Fruit fly (Drosophila melanogaster) whole organism, prepupa: Measurements from ENCODE around the gene CG4766.

ENCODE experiments used
- Blimp-1 ChIP-seq: fragments of 200-800 bp; sonication (Bioruptor generic); optimal IDR thresholded peaks from 3 replicates; lab custom pipeline; 2017; ENCODE audit warnings: missing biosample characterization, missing genetic modification characterization, mild to moderate bottlenecking, moderate library complexity, missing genetic modification reagents
- CG10631 ChIP-seq: fragments of 200-800 bp; sonication (Bioruptor generic); optimal IDR thresholded peaks from 2 replicates; lab custom pipeline; 2016; ENCODE audit warnings: missing biosample characterization, missing genetic modification characterization
- CG10669 ChIP-seq: fragments of 200-800 bp; sonication (Bioruptor generic); optimal IDR thresholded peaks from 3 replicates; lab custom pipeline; 2018; ENCODE audit warnings: missing biosample characterization, mild to moderate bottlenecking, missing genetic modification characterization, moderate library complexity
- CG11294 ChIP-seq: fragments of 200-800 bp; sonication (Bioruptor generic); IDR thresholded peaks from 2 replicates; pipeline ENCODE4 v1.3.6; 2022; ENCODE audit warnings: missing biosample characterization, missing genetic modification characterization
- CG11762 ChIP-seq: fragments of 200-800 bp; sonication (Bioruptor generic); optimal IDR thresholded peaks from 3 replicates; lab custom pipeline; 2016; ENCODE audit warnings: missing biosample characterization, missing genetic modification characterization; ENCODE audit not compliant: insufficient read depth
- CG11902 ChIP-seq: fragments of 200-800 bp; sonication (Bioruptor generic); optimal IDR thresholded peaks from 3 replicates; lab custom pipeline; 2016; ENCODE audit warnings: missing biosample characterization, missing genetic modification characterization
- CG1621 ChIP-seq: fragments of 200-800 bp; sonication (Bioruptor generic); optimal IDR thresholded peaks from 3 replicates; lab custom pipeline; 2018; ENCODE audit warnings: missing biosample characterization, mild to moderate bottlenecking, missing genetic modification characterization
- CG16779 ChIP-seq: fragments of 200-800 bp; sonication (Bioruptor generic); optimal IDR thresholded peaks from 3 replicates; lab custom pipeline; 2017; ENCODE audit warnings: missing biosample characterization, mild to moderate bottlenecking, missing genetic modification characterization
- CG3032 ChIP-seq: fragments of 200-800 bp; optimal IDR thresholded peaks from 2 replicates; lab custom pipeline; 2019; ENCODE audit warnings: missing biosample characterization, mild to moderate bottlenecking, missing genetic modification characterization, moderate library complexity
- CG32006 ChIP-seq: fragments of 200-800 bp; sonication (Bioruptor generic); optimal IDR thresholded peaks from 3 replicates; lab custom pipeline; 2017; ENCODE audit warnings: missing biosample characterization, mild to moderate bottlenecking, missing genetic modification characterization
- CG3919 ChIP-seq: fragments of 200-800 bp; sonication (Bioruptor generic); optimal IDR thresholded peaks from 3 replicates; lab custom pipeline; 2016; ENCODE audit warnings: missing biosample characterization, missing genetic modification characterization
- CG6163 ChIP-seq: fragments of 200-800 bp; sonication (Bioruptor generic); IDR thresholded peaks from 3 replicates; pipeline ENCODE4 v1.3.6; 2022; ENCODE audit warnings: missing biosample characterization, missing genetic modification characterization
- CG6276 ChIP-seq: fragments of 200-800 bp; sonication (Bioruptor generic); optimal IDR thresholded peaks from 2 replicates; lab custom pipeline; 2017; ENCODE audit warnings: missing biosample characterization, mild to moderate bottlenecking, missing genetic modification characterization
- CG6808 ChIP-seq: fragments of 200-800 bp; sonication (Bioruptor generic); optimal IDR thresholded peaks from 3 replicates; lab custom pipeline; 2017; ENCODE audit warnings: missing biosample characterization, missing genetic modification characterization, mild to moderate bottlenecking, moderate library complexity, missing genetic modification reagents
- CG6854 ChIP-seq: fragments of 200-800 bp; sonication (Bioruptor generic); optimal IDR thresholded peaks from 2 replicates; lab custom pipeline; 2017; ENCODE audit warnings: missing biosample characterization, mild to moderate bottlenecking, missing genetic modification characterization
- CG7368 ChIP-seq: fragments of 200-800 bp; sonication (Bioruptor generic); optimal IDR thresholded peaks from 3 replicates; lab custom pipeline; 2016; ENCODE audit warnings: missing biosample characterization, missing genetic modification characterization
- CG8119 ChIP-seq: fragments of 200-800 bp; sonication (Bioruptor generic); IDR thresholded peaks from 3 replicates; pipeline ENCODE4 v1.3.6; 2022; ENCODE audit warnings: missing biosample characterization, missing genetic modification characterization
- CG8632 ChIP-seq: fragments of 200-800 bp; sonication (Bioruptor generic); optimal IDR thresholded peaks from 3 replicates; lab custom pipeline; 2016; ENCODE audit warnings: missing biosample characterization, missing genetic modification characterization
- Eip75B ChIP-seq: fragments of 200-800 bp; sonication (Bioruptor generic); optimal IDR thresholded peaks from 3 replicates; lab custom pipeline; 2016; ENCODE audit warnings: missing biosample characterization, missing genetic modification characterization
- Eip78C ChIP-seq: fragments of 200-800 bp; sonication (Bioruptor generic); peaks from one replicate; lab custom pipeline; 2016; ENCODE audit warnings: missing biosample characterization, missing genetic modification characterization
- Eip93F ChIP-seq: fragments of 200-800 bp; sonication (Bioruptor generic); optimal IDR thresholded peaks from 2 replicates; lab custom pipeline; 2016; ENCODE audit warnings: missing biosample characterization, mild to moderate bottlenecking, missing genetic modification characterization
- Ets96B ChIP-seq: fragments of 200-800 bp; optimal IDR thresholded peaks from 2 replicates; lab custom pipeline; 2019; ENCODE audit warnings: missing biosample characterization, mild to moderate bottlenecking, missing genetic modification characterization, moderate library complexity
- Gug ChIP-seq: fragments of 200-800 bp; sonication (Bioruptor generic); IDR thresholded peaks from 2 replicates; pipeline ENCODE4 v1.3.6; 2022; ENCODE audit warnings: missing biosample characterization, missing genetic modification characterization
- Hr38 ChIP-seq: sonication (Bioruptor generic); optimal IDR thresholded peaks from 2 replicates; lab custom pipeline; 2016; ENCODE audit warnings: missing biosample characterization, missing genetic modification characterization
- Hr39 ChIP-seq: fragments of 200-800 bp; sonication (Bioruptor generic); optimal IDR thresholded peaks from 2 replicates; lab custom pipeline; 2016; ENCODE audit warnings: missing biosample characterization, missing genetic modification characterization
- Hr4 ChIP-seq: fragments of 200-800 bp; sonication (Bioruptor generic); optimal IDR thresholded peaks from 3 replicates; lab custom pipeline; 2016; ENCODE audit warnings: missing biosample characterization, missing genetic modification characterization
- Lpt ChIP-seq: fragments of 200-800 bp; sonication (Bioruptor generic); optimal IDR thresholded peaks from 3 replicates; lab custom pipeline; 2016; ENCODE audit warnings: missing biosample characterization, missing genetic modification characterization
- Met ChIP-seq: fragments of 200-800 bp; sonication (Bioruptor generic); optimal IDR thresholded peaks from 3 replicates; lab custom pipeline; 2016; ENCODE audit warnings: missing biosample characterization, missing genetic modification characterization
- OdsH ChIP-seq: fragments of 200-800 bp; sonication (Bioruptor generic); optimal IDR thresholded peaks from 3 replicates; lab custom pipeline; 2016; ENCODE audit warnings: missing biosample characterization, missing genetic modification characterization
- Smox ChIP-seq: fragments of 200-800 bp; sonication (Bioruptor generic); optimal IDR thresholded peaks from 3 replicates; lab custom pipeline; 2016; ENCODE audit warnings: missing biosample characterization, missing genetic modification characterization
- Sox14 ChIP-seq: fragments of 200-800 bp; sonication (Bioruptor generic); optimal IDR thresholded peaks from 3 replicates; lab custom pipeline; 2016; ENCODE audit warnings: missing biosample characterization, missing genetic modification characterization
- Sox15 ChIP-seq: fragments of 200-800 bp; sonication (Bioruptor generic); optimal IDR thresholded peaks from 3 replicates; lab custom pipeline; 2016; ENCODE audit warnings: missing biosample characterization, missing genetic modification characterization
- achi ChIP-seq: fragments of 200-800 bp; sonication (Bioruptor generic); optimal IDR thresholded peaks from 3 replicates; lab custom pipeline; 2016; ENCODE audit warnings: missing biosample characterization, missing genetic modification characterization
- acj6 ChIP-seq: fragments of 200-800 bp; sonication (Bioruptor generic); optimal IDR thresholded peaks from 3 replicates; lab custom pipeline; 2016; ENCODE audit warnings: missing biosample characterization, missing genetic modification characterization
- cyc ChIP-seq: fragments of 200-800 bp; sonication (Bioruptor generic); optimal IDR thresholded peaks from 3 replicates; lab custom pipeline; 2016; ENCODE audit warnings: missing biosample characterization, missing genetic modification characterization
- dac ChIP-seq: fragments of 200-800 bp; sonication (Bioruptor generic); optimal IDR thresholded peaks from 2 replicates; lab custom pipeline; 2017; ENCODE audit warnings: missing biosample characterization, mild to moderate bottlenecking, missing genetic modification characterization
- dsx ChIP-seq: fragments of 200-800 bp; optimal IDR thresholded peaks from 3 replicates; lab custom pipeline; 2019; ENCODE audit warnings: missing biosample characterization, mild to moderate bottlenecking, missing genetic modification characterization, moderate library complexity; ENCODE audit not compliant: poor library complexity, severe bottlenecking
- eg ChIP-seq: fragments of 200-800 bp; sonication (Bioruptor generic); IDR thresholded peaks from 3 replicates; pipeline ENCODE4 v1.3.6; 2022; ENCODE audit warnings: missing biosample characterization, missing genetic modification characterization
- esn ChIP-seq: fragments of 200-800 bp; sonication (Bioruptor generic); optimal IDR thresholded peaks from 2 replicates; lab custom pipeline; 2016; ENCODE audit warnings: missing biosample characterization, mild to moderate bottlenecking, missing genetic modification characterization, moderate library complexity
- fd59A ChIP-seq: fragments of 200-800 bp; sonication (Bioruptor generic); optimal IDR thresholded peaks from 2 replicates; lab custom pipeline; 2017; ENCODE audit warnings: missing biosample characterization, mild to moderate bottlenecking, missing genetic modification characterization, missing genetic modification reagents
- fd85E ChIP-seq: fragments of 200-800 bp; sonication (Bioruptor generic); optimal IDR thresholded peaks from 3 replicates; lab custom pipeline; 2016; ENCODE audit warnings: missing biosample characterization, missing genetic modification characterization
- fkh ChIP-seq: fragments of 200-800 bp; sonication (Bioruptor generic); optimal IDR thresholded peaks from 3 replicates; lab custom pipeline; 2017; ENCODE audit warnings: missing biosample characterization, mild to moderate bottlenecking, missing genetic modification characterization, moderate library complexity
- lz ChIP-seq: fragments of 200-800 bp; sonication (Bioruptor generic); optimal IDR thresholded peaks from 3 replicates; lab custom pipeline; 2016; ENCODE audit warnings: missing biosample characterization, missing genetic modification characterization
- net ChIP-seq: fragments of 200-800 bp; sonication (Bioruptor generic); optimal IDR thresholded peaks from 3 replicates; lab custom pipeline; 2016; ENCODE audit warnings: missing biosample characterization, missing genetic modification characterization
- salr ChIP-seq, 2 experiments: fragments of 200-800 bp; sonication (Bioruptor generic); optimal IDR thresholded peaks; 3 replicates each; lab custom pipeline; 2016 to 2018; ENCODE audit warnings: missing biosample characterization in 2 of 2, missing genetic modification characterization in 2 of 2, mild to moderate bottlenecking in 1 of 2
- spab ChIP-seq: fragments of 200-800 bp; sonication (Bioruptor generic); optimal IDR thresholded peaks from 2 replicates; lab custom pipeline; 2017; ENCODE audit warnings: missing biosample characterization, mild to moderate bottlenecking, missing genetic modification characterization, missing genetic modification reagents
- ss ChIP-seq, 2 experiments: fragments of 200-800 bp; sonication (Bioruptor generic); optimal IDR thresholded peaks; 2 replicates in 1 of 2; 3 replicates in 1 of 2; lab custom pipeline; 2017 to 2018; ENCODE audit warnings: mild to moderate bottlenecking in 2 of 2, missing biosample characterization in 2 of 2, missing genetic modification characterization in 2 of 2, moderate library complexity in 1 of 2
- svp ChIP-seq: fragments of 200-800 bp; sonication (Bioruptor generic); peaks from one replicate; lab custom pipeline; 2016; ENCODE audit warnings: missing biosample characterization, missing genetic modification characterization

CG4766 gene

DNA sequence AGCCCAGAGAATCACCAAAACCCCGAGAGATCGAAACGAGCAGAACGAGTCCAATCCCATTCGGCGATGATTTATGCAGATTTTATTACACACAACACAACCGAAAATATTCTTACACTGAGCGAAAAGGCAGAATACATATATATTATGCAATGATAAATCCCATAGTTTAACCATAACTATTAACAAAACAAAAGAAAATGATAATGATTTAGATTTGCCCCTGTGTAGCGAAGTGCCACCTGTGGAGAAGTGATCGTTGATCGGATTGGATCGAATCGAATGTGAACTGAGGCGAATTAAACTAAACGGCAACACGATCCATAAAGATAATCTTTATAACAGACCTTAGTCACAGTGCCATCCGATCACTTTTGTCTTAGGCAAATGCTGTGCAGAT is 28.4 kb upstream of the CG4766 start:
- TF ChIP-seq CG16779 (tag; lab: Kevin White, UChicago) (no peak), CG11294 (no peak), svp (GFP tag; lab: Kevin White, UChicago) (peak; percentile 60), ss (GFP tag; optimal IDR thresholded peaks at IDR 0.05; lab: Kevin White, UChicago) (no peak), CG11762 (GFP tag; lab: Kevin White, UChicago) (no peak), Lpt (GFP tag; lab: Kevin White, UChicago) (no peak), Eip78C (peak; percentile 18), Blimp-1 (GFP tag; lab: Kevin White, UChicago) (no peak), CG3919 (no peak), lz (GFP tag; lab: Kevin White, UChicago) (no peak)

DNA sequence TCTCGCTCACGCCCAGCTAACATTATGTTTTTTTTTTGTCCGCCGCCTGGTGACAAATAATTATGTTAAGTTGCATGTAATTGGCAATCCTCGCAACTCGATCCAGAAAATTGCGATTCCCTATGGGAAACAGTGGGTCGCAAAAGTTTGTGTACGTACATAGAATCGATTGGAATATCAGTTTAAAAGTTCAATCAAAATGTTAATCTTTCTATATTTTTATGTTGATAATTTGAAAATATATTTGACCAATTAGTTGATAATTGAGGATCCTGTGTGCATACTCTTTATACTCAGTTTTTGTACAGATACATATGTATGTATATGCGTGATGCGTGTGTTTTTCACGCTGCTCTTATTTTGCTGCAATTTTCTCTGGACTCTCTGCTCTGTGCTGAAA is 27.2 kb upstream of the CG4766 start:
- TF ChIP-seq CG6276: no peak
- TF ChIP-seq cyc (GFP tag; lab: Kevin White, UChicago): peak; percentile 34
- TF ChIP-seq fd85E (GFP tag; lab: Kevin White, UChicago): no peak
- peak; percentile 54 for TF ChIP-seq Hr4
- TF ChIP-seq Met (GFP tag; lab: Kevin White, UChicago): peak; percentile 60
- TF ChIP-seq fd59A (GFP tag; lab: Kevin White, UChicago): peak; percentile 4
- peak; percentile 61 for TF ChIP-seq svp (GFP tag; lab: Kevin White, UChicago)
- peak; percentile 55 for TF ChIP-seq CG11294
- TF ChIP-seq OdsH (GFP tag; lab: Kevin White, UChicago): peak; percentile 37
- peak; percentile 29 for TF ChIP-seq CG11762 (GFP tag; lab: Kevin White, UChicago)
- peak; percentile 62 to 73 for TF ChIP-seq ss (GFP tag; optimal IDR thresholded peaks at IDR 0.05; lab: Kevin White, UChicago)
- TF ChIP-seq Lpt (GFP tag; lab: Kevin White, UChicago): peak; percentile 7
- TF ChIP-seq spab (GFP tag; lab: Kevin White, UChicago): peak; percentile 47
- no peak for TF ChIP-seq dac
- peak; percentile 83 for TF ChIP-seq CG8119 (GFP tag; lab: Robert Waterston, UW)
- TF ChIP-seq CG6854 (GFP tag; lab: Kevin White, UChicago): peak; percentile 1
- no peak for TF ChIP-seq fkh (GFP tag; lab: Kevin White, UChicago)
- TF ChIP-seq Sox14 (GFP tag; lab: Kevin White, UChicago): peak; percentile 49
- TF ChIP-seq lz (GFP tag; lab: Kevin White, UChicago): peak; percentile 40
- TF ChIP-seq achi (GFP tag; lab: Kevin White, UChicago): peak; percentile 67
- TF ChIP-seq CG6163: peak; percentile 82
- no peak for TF ChIP-seq Hr38
- TF ChIP-seq net (GFP tag; lab: Kevin White, UChicago): peak; percentile 38
- peak; percentile 12 for TF ChIP-seq CG16779 (tag; lab: Kevin White, UChicago)
- peak; percentile 5 for TF ChIP-seq CG11902 (GFP tag; lab: Kevin White, UChicago)
- peak; percentile 43 for TF ChIP-seq CG1621 (tag; lab: Kevin White, UChicago)
- peak; percentile 76 for TF ChIP-seq CG3032 (tag; lab: Kevin White, UChicago)
- TF ChIP-seq acj6 (GFP tag; lab: Kevin White, UChicago): peak; percentile 48
- TF ChIP-seq CG6808 (GFP tag; lab: Kevin White, UChicago): peak; percentile 67
- TF ChIP-seq CG10631 (GFP tag; lab: Kevin White, UChicago): peak; percentile 46
- peak; percentile 63 for TF ChIP-seq CG10669 (GFP tag; lab: Kevin White, UChicago)
- TF ChIP-seq Ets96B (tag; lab: Kevin White, UChicago): peak; percentile 70
- TF ChIP-seq Sox15 (GFP tag; lab: Kevin White, UChicago): no peak
- peak; percentile 24 for TF ChIP-seq CG8632 (GFP tag; lab: Kevin White, UChicago)
- peak; percentile 16 for TF ChIP-seq Smox (GFP tag; lab: Kevin White, UChicago)
- TF ChIP-seq Blimp-1 (GFP tag; lab: Kevin White, UChicago): no peak
- peak; percentile 70 for TF ChIP-seq eg
- TF ChIP-seq Eip93F (GFP tag; lab: Kevin White, UChicago): no peak
- TF ChIP-seq CG7368: peak; percentile 29
- TF ChIP-seq salr (GFP tag; optimal IDR thresholded peaks at IDR 0.05; lab: Kevin White, UChicago): peak in 1 of 2 experiments; percentile 31
- peak; percentile 73 for TF ChIP-seq dsx (GFP tag; lab: Kevin White, UChicago)
- TF ChIP-seq esn: peak; percentile 47
- TF ChIP-seq Eip78C: peak; percentile 87
- TF ChIP-seq Hr39 (GFP tag; lab: Kevin White, UChicago): peak; percentile 14
- TF ChIP-seq Eip75B (GFP tag; lab: Kevin White, UChicago): peak; percentile 64
- peak; percentile 82 for TF ChIP-seq Gug (GFP tag; lab: Robert Waterston, UW)
- TF ChIP-seq CG32006 (GFP tag; lab: Kevin White, UChicago): peak; percentile 38
